Worm (Caenorhabditis elegans) whole organism, L4 larva: Measurements from ENCODE around the gene pqn-96.

Experiments used
- F37D6.2 ChIP-seq: sonication (generic microtip); optimal IDR thresholded peaks from 2 replicates; lab custom pipeline; 2016; ENCODE audit warnings: mild to moderate bottlenecking, missing genetic modification characterization, missing compliant biosample characterization
- F44E2.7 ChIP-seq: fragments of 200-800 bp; sonication (Bioruptor generic); IDR thresholded peaks from 2 replicates; pipeline ENCODE4 v2.1.2; 2022; ENCODE audit warnings: missing genetic modification characterization, missing compliant biosample characterization
- R02D3.7 ChIP-seq: fragments of 150-350 bp; sonication (generic microtip); optimal IDR thresholded peaks from 3 replicates; lab custom pipeline; 2014; ENCODE audit warnings: missing biosample characterization, missing genetic modification characterization
- T20F7.1 ChIP-seq: fragments of 200-800 bp; sonication (Bioruptor generic); optimal IDR thresholded peaks from 2 replicates; lab custom pipeline; 2018; ENCODE audit warnings: mild to moderate bottlenecking, missing genetic modification characterization, missing compliant biosample characterization
- Y48G9A.11 ChIP-seq: fragments of 200-800 bp; sonication (Bioruptor generic); IDR thresholded peaks from 2 replicates; pipeline ENCODE4 v1.3.6; 2022; ENCODE audit warnings: missing genetic modification reagents, missing genetic modification characterization, missing compliant biosample characterization
- Y5F2A.4 ChIP-seq: fragments of 200-800 bp; sonication (Bioruptor generic); optimal IDR thresholded peaks from 2 replicates; lab custom pipeline; 2018; ENCODE audit warnings: mild to moderate bottlenecking, missing genetic modification characterization, missing compliant biosample characterization
- aha-1 ChIP-seq: fragments of 150-350 bp; peaks from one replicate; lab custom pipeline; 2014; ENCODE audit warnings: missing biosample characterization, missing genetic modification characterization
- ama-1 ChIP-seq: fragments of 150-350 bp; optimal IDR thresholded peaks from 2 replicates; lab custom pipeline; 2014; ENCODE audit warnings: inconsistent platforms, mixed read lengths
- arid-1 ChIP-seq: fragments of 200-800 bp; sonication (Bioruptor generic); conservative IDR thresholded peaks from 2 replicates; pipeline ENCODE4 v1.3.6; 2022; ENCODE audit warnings: missing genetic modification reagents, missing genetic modification characterization, missing compliant biosample characterization
- ceh-44 ChIP-seq: fragments of 200-800 bp; sonication (Bioruptor generic); IDR thresholded peaks from 2 replicates; pipeline ENCODE4 v1.3.6; 2022; ENCODE audit warnings: missing genetic modification reagents, missing genetic modification characterization, missing compliant biosample characterization
- ceh-82 ChIP-seq: sonication (generic microtip); optimal IDR thresholded peaks from 2 replicates; lab custom pipeline; 2017; ENCODE audit warnings: missing biosample characterization, missing genetic modification characterization
- daf-12 ChIP-seq: fragments of 150-350 bp; optimal IDR thresholded peaks from 2 replicates; lab custom pipeline; 2014; ENCODE audit warnings: missing biosample characterization, missing genetic modification reagents, missing genetic modification characterization
- daf-16 ChIP-seq, 3 experiments: sonication (generic microtip); optimal IDR thresholded peaks; 2 replicates each; lab custom pipeline; 2016 to 2017; ENCODE audit warnings: missing genetic modification characterization in 3 of 3, missing genetic modification reagents in 3 of 3, mild to moderate bottlenecking in 2 of 3, missing compliant biosample characterization in 2 of 3, missing biosample characterization in 1 of 3, moderate library complexity in 1 of 3
- daf-8 ChIP-seq: fragments of 200-800 bp; sonication (Bioruptor generic); IDR thresholded peaks from 2 replicates; pipeline ENCODE4 v1.3.6; 2022; ENCODE audit warnings: missing genetic modification characterization, missing compliant biosample characterization
- dve-1 ChIP-seq: sonication (generic microtip); optimal IDR thresholded peaks from 2 replicates; lab custom pipeline; 2017; ENCODE audit warnings: antibody characterized with exemption, mild to moderate bottlenecking, missing genetic modification characterization, missing compliant biosample characterization; ENCODE audit not compliant: insufficient read depth
- fos-1 ChIP-seq: fragments of 150-350 bp; optimal IDR thresholded peaks from 2 replicates; lab custom pipeline; 2014; ENCODE audit warnings: missing biosample characterization, missing genetic modification characterization
- gei-8 ChIP-seq: fragments of 200-800 bp; sonication (Bioruptor generic); optimal IDR thresholded peaks from 2 replicates; lab custom pipeline; 2018; ENCODE audit warnings: mild to moderate bottlenecking, missing genetic modification characterization, missing compliant biosample characterization
- hlh-11 ChIP-seq: fragments of 200-800 bp; sonication (Bioruptor generic); optimal IDR thresholded peaks from 2 replicates; lab custom pipeline; 2018; ENCODE audit warnings: mild to moderate bottlenecking, missing genetic modification characterization, missing compliant biosample characterization
- hlh-30 ChIP-seq: sonication (generic microtip); optimal IDR thresholded peaks from 2 replicates; lab custom pipeline; 2017; ENCODE audit warnings: antibody characterized with exemption, mild to moderate bottlenecking, missing genetic modification characterization, missing compliant biosample characterization; ENCODE audit not compliant: insufficient read depth
- hmg-1.1 ChIP-seq: fragments of 200-800 bp; sonication (Bioruptor generic); IDR thresholded peaks from 2 replicates; pipeline ENCODE4 v1.3.6; 2022; ENCODE audit warnings: missing genetic modification reagents, missing genetic modification characterization, missing compliant biosample characterization
- lim-7 ChIP-seq: fragments of 200-800 bp; sonication (Bioruptor generic); IDR thresholded peaks from 2 replicates; pipeline ENCODE4 v1.3.6; 2022; ENCODE audit warnings: missing genetic modification characterization, missing compliant biosample characterization
- lin-38 ChIP-seq: fragments of 200-800 bp; sonication (Bioruptor generic); IDR thresholded peaks from 2 replicates; pipeline ENCODE4 v1.3.6; 2022; ENCODE audit warnings: missing genetic modification reagents, missing genetic modification characterization, missing compliant biosample characterization
- lsy-2 ChIP-seq, 2 experiments: fragments of 150-350 bp in 1 of 2; sonication (generic microtip) in 1 of 2; optimal IDR thresholded peaks; 2 replicates each; lab custom pipeline; 2014 to 2017; ENCODE audit warnings: missing biosample characterization in 2 of 2, missing genetic modification characterization in 2 of 2
- mep-1 ChIP-seq: fragments of 150-350 bp; sonication (generic microtip); optimal IDR thresholded peaks from 3 replicates; lab custom pipeline; 2014; ENCODE audit warnings: missing biosample characterization, missing genetic modification characterization
- mes-2 ChIP-seq: sonication (generic microtip); optimal IDR thresholded peaks from 2 replicates; lab custom pipeline; 2016; ENCODE audit warnings: missing genotype, mild to moderate bottlenecking, missing genetic modification characterization, missing compliant biosample characterization; ENCODE audit not compliant: poor library complexity, severe bottlenecking
- nhr-11 ChIP-seq: fragments of 150-350 bp; optimal IDR thresholded peaks from 2 replicates; lab custom pipeline; 2014; ENCODE audit warnings: missing biosample characterization, missing genetic modification characterization
- nhr-111 ChIP-seq: fragments of 200-800 bp; sonication (Bioruptor generic); optimal IDR thresholded peaks from 2 replicates; lab custom pipeline; 2018; ENCODE audit warnings: mild to moderate bottlenecking, missing genetic modification characterization, missing compliant biosample characterization
- nhr-25 ChIP-seq: sonication (generic microtip); optimal IDR thresholded peaks from 2 replicates; lab custom pipeline; 2017; ENCODE audit warnings: missing genetic modification characterization, mild to moderate bottlenecking, missing compliant biosample characterization, antibody characterized with exemption, moderate library complexity, borderline replicate concordance; ENCODE audit not compliant: insufficient read depth
- nhr-48 ChIP-seq: sonication (generic microtip); optimal IDR thresholded peaks from 2 replicates; lab custom pipeline; 2016; ENCODE audit warnings: mild to moderate bottlenecking, missing genetic modification characterization, missing compliant biosample characterization
- saeg-2 ChIP-seq: fragments of 200-800 bp; sonication (Bioruptor generic); IDR thresholded peaks from 2 replicates; pipeline ENCODE4 v1.3.6; 2022; ENCODE audit warnings: missing genetic modification reagents, missing genetic modification characterization, missing compliant biosample characterization
- set-16 ChIP-seq: fragments of 200-800 bp; sonication (Bioruptor generic); IDR thresholded peaks from 2 replicates; pipeline ENCODE4 v1.3.6; 2022; ENCODE audit warnings: missing genetic modification reagents, missing genetic modification characterization, missing compliant biosample characterization
- snpc-1.2 ChIP-seq: fragments of 200-800 bp; sonication (Bioruptor generic); IDR thresholded peaks from 2 replicates; pipeline ENCODE4 v1.3.6; 2022; ENCODE audit warnings: missing genetic modification reagents, missing genetic modification characterization, missing compliant biosample characterization
- snpc-4 ChIP-seq: fragments of 150-350 bp; optimal IDR thresholded peaks from 2 replicates; lab custom pipeline; 2014; ENCODE audit warnings: missing biosample characterization, missing genetic modification characterization
- spr-1 ChIP-seq: sonication (generic microtip); optimal IDR thresholded peaks from 2 replicates; lab custom pipeline; 2016; ENCODE audit warnings: mild to moderate bottlenecking, missing genetic modification characterization, missing compliant biosample characterization
- unc-130 ChIP-seq: sonication (generic microtip); optimal IDR thresholded peaks from 2 replicates; lab custom pipeline; 2016; ENCODE audit warnings: missing genetic modification reagents, missing genetic modification characterization, missing compliant biosample characterization
- unc-62 ChIP-seq, 3 experiments: fragments of 150-350 bp in 1 of 3; sonication (generic microtip); optimal IDR thresholded peaks in 2 of 3; peaks in 1 of 3; 1 replicate in 1 of 3; 2 replicates in 2 of 3; lab custom pipeline; 2014 to 2017; ENCODE audit warnings: missing biosample characterization in 3 of 3, missing genetic modification characterization in 3 of 3, missing genetic modification reagents in 3 of 3, missing genotype in 1 of 3
- zag-1 ChIP-seq: fragments of 150-350 bp; optimal IDR thresholded peaks from 2 replicates; lab custom pipeline; 2014; ENCODE audit warnings: missing biosample characterization, missing genetic modification characterization
- zfp-2 ChIP-seq: sonication (generic microtip); optimal IDR thresholded peaks from 2 replicates; lab custom pipeline; 2016; ENCODE audit warnings: mild to moderate bottlenecking, missing genetic modification characterization, missing compliant biosample characterization

Gene pqn-96

ce11 chrIII:8429497-8429896 is 9.7 kb downstream of the pqn-96 start:
- no peak for TF ChIP-seq nhr-111
- no peak for TF ChIP-seq hlh-30 (tag; lab: Kevin White, UChicago)
- no peak for TF ChIP-seq nhr-25 (tag; lab: Kevin White, UChicago)
- TF ChIP-seq daf-16 (GFP tag; optimal IDR thresholded peaks at IDR 0.05; lab: Kevin White, UChicago): no peak
- TF ChIP-seq daf-16 (tag; optimal IDR thresholded peaks at IDR 0.05; lab: Kevin White, UChicago): no peak
- no peak for TF ChIP-seq ama-1
- TF ChIP-seq set-16 (GFP tag; lab: Robert Waterston, UW): no peak
- TF ChIP-seq aha-1 (tag; lab: Kevin White, UChicago): no peak
- TF ChIP-seq saeg-2: no peak
- TF ChIP-seq fos-1 (tag; lab: Kevin White, UChicago): no peak
- TF ChIP-seq unc-62 (GFP tag; optimal IDR thresholded peaks at IDR 0.05 in 1 of 2; lab: Kevin White, UChicago): no peak
- no peak for TF ChIP-seq unc-62 (tag; optimal IDR thresholded peaks at IDR 0.05; lab: Kevin White, UChicago)
- no peak for TF ChIP-seq nhr-48 (tag; lab: Kevin White, UChicago)
- TF ChIP-seq gei-8 (GFP tag; lab: Kevin White, UChicago): no peak

DNA sequence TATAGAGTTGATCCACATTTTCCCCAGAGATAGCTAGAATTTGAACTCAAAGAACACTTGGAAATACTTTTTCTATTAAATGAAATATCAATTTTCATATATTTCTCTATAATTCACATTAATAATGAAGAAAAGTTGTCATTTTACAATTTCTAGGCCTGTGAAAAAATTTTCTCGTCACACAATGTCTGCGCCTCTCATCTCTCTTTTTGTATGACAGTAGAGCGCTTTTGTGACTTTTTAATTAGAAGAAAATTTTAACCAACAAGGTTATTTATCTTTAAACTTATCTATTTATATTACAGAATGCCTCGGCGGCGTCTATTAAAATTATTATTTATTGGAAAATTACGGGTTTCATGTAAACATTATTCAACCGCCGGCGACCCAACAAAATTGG is 10.2 kb downstream of the pqn-96 start, which contains the start of gene ZK1236.1:
TSS of gene ZK1236.1 (plus strand) at position 263 of the 400 bp plus-strand sequence.
- no peak for TF ChIP-seq Y5F2A.4 (GFP tag; lab: Kevin White, UChicago)
- no peak for TF ChIP-seq F37D6.2 (tag; lab: Kevin White, UChicago)
- no peak for TF ChIP-seq zfp-2
- TF ChIP-seq mep-1: no peak
- TF ChIP-seq F44E2.7 (GFP tag; lab: Robert Waterston, UW): no peak
- TF ChIP-seq daf-16 (GFP tag; optimal IDR thresholded peaks at IDR 0.05; lab: Kevin White, UChicago): no peak
- peak; percentile 24 for TF ChIP-seq daf-16 (tag; optimal IDR thresholded peaks at IDR 0.05; lab: Kevin White, UChicago)
- no peak for TF ChIP-seq daf-12 (tag; lab: Kevin White, UChicago)
- TF ChIP-seq snpc-4: no peak
- TF ChIP-seq mes-2 (tag; lab: Kevin White, UChicago): peak; percentile 19
- no peak for TF ChIP-seq hlh-11 (tag; lab: Kevin White, UChicago)
- TF ChIP-seq T20F7.1 (GFP tag; lab: Kevin White, UChicago): no peak
- no peak for TF ChIP-seq unc-130 (GFP tag; lab: Kevin White, UChicago)
- no peak for TF ChIP-seq spr-1 (tag; lab: Kevin White, UChicago)
- TF ChIP-seq nhr-11 (tag; lab: Kevin White, UChicago): no peak
- no peak for TF ChIP-seq dve-1 (tag; lab: Kevin White, UChicago)
- TF ChIP-seq ceh-44: no peak
- TF ChIP-seq zag-1 (tag; lab: Kevin White, UChicago): no peak
- no peak for TF ChIP-seq ceh-82
- TF ChIP-seq lsy-2 (tag; optimal IDR thresholded peaks at IDR 0.05; lab: Kevin White, UChicago): peak in 1 of 2 experiments; percentile 35
- TF ChIP-seq snpc-1.2 (GFP tag; lab: Robert Waterston, UW): no peak
- TF ChIP-seq R02D3.7 (tag; lab: Kevin White, UChicago): no peak
- no peak for TF ChIP-seq arid-1 (GFP tag; lab: Robert Waterston, UW)
- TF ChIP-seq daf-8: no peak
- no peak for TF ChIP-seq aha-1 (tag; lab: Kevin White, UChicago)
- no peak for TF ChIP-seq hmg-1.1 (GFP tag; lab: Robert Waterston, UW)
- TF ChIP-seq Y48G9A.11 (GFP tag; lab: Robert Waterston, UW): peak; percentile 59; the same call in 1 of the 2 replicates
- TF ChIP-seq hlh-30 (tag; lab: Kevin White, UChicago): no peak
- no peak for TF ChIP-seq lim-7
- TF ChIP-seq lin-38 (GFP tag; lab: Robert Waterston, UW): peak; percentile 67
